Worm (Caenorhabditis elegans) whole organism, L4 larva: Measurements from ENCODE around the gene anp-1.
"Not testable (repeated sequence)": the region's sequence is repeated elsewhere in the genome, so short reads cannot be mapped to it uniquely, and the experiment has no call there.

Source experiments
- D1046.2 ChIP-seq: fragments of 200-800 bp; sonication (Bioruptor generic); IDR thresholded peaks from 2 replicates; pipeline ENCODE4 v1.3.6; 2022; ENCODE audit warnings: missing genetic modification characterization, missing compliant biosample characterization
- F37D6.2 ChIP-seq: sonication (generic microtip); optimal IDR thresholded peaks from 2 replicates; lab custom pipeline; 2016; ENCODE audit warnings: mild to moderate bottlenecking, missing genetic modification characterization, missing compliant biosample characterization
- T20F7.1 ChIP-seq: fragments of 200-800 bp; sonication (Bioruptor generic); optimal IDR thresholded peaks from 2 replicates; lab custom pipeline; 2018; ENCODE audit warnings: mild to moderate bottlenecking, missing genetic modification characterization, missing compliant biosample characterization
- T26A8.4 ChIP-seq: fragments of 200-800 bp; sonication (Bioruptor generic); IDR thresholded peaks from 2 replicates; pipeline ENCODE4 v1.3.6; 2022; ENCODE audit warnings: missing genetic modification characterization, missing compliant biosample characterization
- Y105C5A.15 ChIP-seq: fragments of 200-800 bp; sonication (Bioruptor generic); IDR thresholded peaks from 2 replicates; pipeline ENCODE4 v1.3.6; 2022; ENCODE audit warnings: missing genetic modification characterization, missing compliant biosample characterization
- ZK546.5 ChIP-seq, 2 experiments: sonication (generic microtip); optimal IDR thresholded peaks; 2 replicates each; lab custom pipeline; 2017; ENCODE audit warnings: missing biosample characterization in 2 of 2, missing genetic modification characterization in 2 of 2
- aha-1 ChIP-seq: fragments of 150-350 bp; peaks from one replicate; lab custom pipeline; 2014; ENCODE audit warnings: missing biosample characterization, missing genetic modification characterization
- ama-1 ChIP-seq: fragments of 150-350 bp; optimal IDR thresholded peaks from 2 replicates; lab custom pipeline; 2014; ENCODE audit warnings: inconsistent platforms, mixed read lengths
- ceh-20 ChIP-seq: fragments of 200-800 bp; sonication (Bioruptor generic); IDR thresholded peaks from 2 replicates; pipeline ENCODE4 v1.3.6; 2022; ENCODE audit warnings: missing genetic modification reagents, missing genetic modification characterization, missing compliant biosample characterization
- ceh-28 ChIP-seq: fragments of 150-350 bp; optimal IDR thresholded peaks from 2 replicates; lab custom pipeline; 2014; ENCODE audit warnings: missing biosample characterization, missing genetic modification reagents, missing genetic modification characterization
- ceh-62 ChIP-seq: sonication (generic microtip); optimal IDR thresholded peaks from 2 replicates; lab custom pipeline; 2017; ENCODE audit warnings: missing biosample characterization, missing genetic modification characterization
- ceh-82 ChIP-seq: sonication (generic microtip); optimal IDR thresholded peaks from 2 replicates; lab custom pipeline; 2017; ENCODE audit warnings: missing biosample characterization, missing genetic modification characterization
- cey-2 ChIP-seq: sonication (generic microtip); optimal IDR thresholded peaks from 3 replicates; lab custom pipeline; 2017; ENCODE audit warnings: missing genetic modification characterization, mild to moderate bottlenecking, missing compliant biosample characterization, antibody characterized with exemption, borderline replicate concordance; ENCODE audit not compliant: insufficient read depth
- dmd-6 ChIP-seq: fragments of 200-800 bp; sonication (Bioruptor generic); IDR thresholded peaks from 2 replicates; pipeline ENCODE4 v1.3.6; 2022; ENCODE audit warnings: missing genetic modification reagents, missing genetic modification characterization, missing compliant biosample characterization
- duxl-1 ChIP-seq: sonication (generic microtip); optimal IDR thresholded peaks from 2 replicates; lab custom pipeline; 2016; ENCODE audit warnings: mild to moderate bottlenecking, missing genetic modification characterization, moderate library complexity, missing compliant biosample characterization; ENCODE audit not compliant: poor library complexity
- dve-1 ChIP-seq: sonication (generic microtip); optimal IDR thresholded peaks from 2 replicates; lab custom pipeline; 2017; ENCODE audit warnings: antibody characterized with exemption, mild to moderate bottlenecking, missing genetic modification characterization, missing compliant biosample characterization; ENCODE audit not compliant: insufficient read depth
- egl-27 ChIP-seq: sonication (generic microtip); optimal IDR thresholded peaks from 3 replicates; lab custom pipeline; 2017; ENCODE audit warnings: missing biosample characterization, missing genetic modification reagents, missing genetic modification characterization
- fkh-10 ChIP-seq: fragments of 150-350 bp; optimal IDR thresholded peaks from 2 replicates; lab custom pipeline; 2014; ENCODE audit warnings: missing biosample characterization, missing genetic modification reagents, missing genetic modification characterization
- fos-1 ChIP-seq: fragments of 150-350 bp; optimal IDR thresholded peaks from 2 replicates; lab custom pipeline; 2014; ENCODE audit warnings: missing biosample characterization, missing genetic modification characterization
- hif-1 ChIP-seq, 2 experiments: sonication (generic microtip); optimal IDR thresholded peaks; 2 replicates each; lab custom pipeline; 2016 to 2017; ENCODE audit warnings: missing compliant biosample characterization in 2 of 2, missing genetic modification characterization in 2 of 2, missing genetic modification reagents in 2 of 2, missing genotype in 2 of 2, mild to moderate bottlenecking in 1 of 2
- hlh-30 ChIP-seq: sonication (generic microtip); optimal IDR thresholded peaks from 2 replicates; lab custom pipeline; 2017; ENCODE audit warnings: antibody characterized with exemption, mild to moderate bottlenecking, missing genetic modification characterization, missing compliant biosample characterization; ENCODE audit not compliant: insufficient read depth
- hmg-1.1 ChIP-seq: fragments of 200-800 bp; sonication (Bioruptor generic); IDR thresholded peaks from 2 replicates; pipeline ENCODE4 v1.3.6; 2022; ENCODE audit warnings: missing genetic modification reagents, missing genetic modification characterization, missing compliant biosample characterization
- lin-13 ChIP-seq: fragments of 150-350 bp; optimal IDR thresholded peaks from 2 replicates; lab custom pipeline; 2014; ENCODE audit warnings: missing biosample characterization, missing genetic modification reagents, missing genetic modification characterization
- madf-5 ChIP-seq, 2 experiments: fragments of 200-800 bp; sonication (Bioruptor generic); IDR thresholded peaks; 2 replicates each; pipeline ENCODE4 v1.3.6; 2022; ENCODE audit warnings: missing compliant biosample characterization in 2 of 2, missing genetic modification characterization in 2 of 2
- madf-9 ChIP-seq: fragments of 200-800 bp; sonication (Bioruptor generic); conservative IDR thresholded peaks from 2 replicates; pipeline ENCODE4 v1.3.6; 2022; ENCODE audit warnings: missing genetic modification reagents, missing genetic modification characterization, missing compliant biosample characterization
- mdt-29 ChIP-seq: fragments of 200-800 bp; sonication (Bioruptor generic); IDR thresholded peaks from 2 replicates; pipeline ENCODE4 v1.3.6; 2022; ENCODE audit warnings: missing genetic modification reagents, missing genetic modification characterization, missing compliant biosample characterization
- mes-2 ChIP-seq: sonication (generic microtip); optimal IDR thresholded peaks from 2 replicates; lab custom pipeline; 2016; ENCODE audit warnings: missing genotype, mild to moderate bottlenecking, missing genetic modification characterization, missing compliant biosample characterization; ENCODE audit not compliant: poor library complexity, severe bottlenecking
- mxl-2 ChIP-seq: fragments of 200-800 bp; sonication (Bioruptor generic); conservative IDR thresholded peaks from 2 replicates; pipeline ENCODE4 v1.3.6; 2022; ENCODE audit warnings: missing genetic modification reagents, missing genetic modification characterization, missing compliant biosample characterization
- nhr-111 ChIP-seq: fragments of 200-800 bp; sonication (Bioruptor generic); optimal IDR thresholded peaks from 2 replicates; lab custom pipeline; 2018; ENCODE audit warnings: mild to moderate bottlenecking, missing genetic modification characterization, missing compliant biosample characterization
- nhr-6 ChIP-seq: fragments of 150-350 bp; optimal IDR thresholded peaks from 2 replicates; lab custom pipeline; 2014; ENCODE audit warnings: missing biosample characterization, missing genetic modification characterization
- pha-4 ChIP-seq, 2 experiments: fragments of 150-350 bp in 1 of 2; fragments of 200-800 bp in 1 of 2; sonication (Bioruptor generic) in 1 of 2; IDR thresholded peaks in 1 of 2; optimal IDR thresholded peaks in 1 of 2; 2 replicates each; pipeline versions ENCODE4 v1.3.6 to Lab custom; 2014 to 2022; ENCODE audit warnings: missing genetic modification characterization in 2 of 2, missing genetic modification reagents in 2 of 2, missing biosample characterization in 1 of 2, missing compliant biosample characterization in 1 of 2
- php-3 ChIP-seq: fragments of 200-800 bp; sonication (Bioruptor generic); IDR thresholded peaks from 2 replicates; pipeline ENCODE4 v1.3.6; 2022; ENCODE audit warnings: missing genetic modification reagents, missing genetic modification characterization, missing compliant biosample characterization
- pqm-1 ChIP-seq: sonication (generic microtip); optimal IDR thresholded peaks from 2 replicates; lab custom pipeline; 2017; ENCODE audit warnings: missing biosample characterization, missing genetic modification characterization
- sdz-12 ChIP-seq: fragments of 200-800 bp; sonication (Bioruptor generic); optimal IDR thresholded peaks from 2 replicates; lab custom pipeline; 2018; ENCODE audit warnings: mild to moderate bottlenecking, missing genetic modification characterization, missing compliant biosample characterization
- set-16 ChIP-seq: fragments of 200-800 bp; sonication (Bioruptor generic); IDR thresholded peaks from 2 replicates; pipeline ENCODE4 v1.3.6; 2022; ENCODE audit warnings: missing genetic modification reagents, missing genetic modification characterization, missing compliant biosample characterization
- snpc-4 ChIP-seq: fragments of 150-350 bp; optimal IDR thresholded peaks from 2 replicates; lab custom pipeline; 2014; ENCODE audit warnings: missing biosample characterization, missing genetic modification characterization
- spr-1 ChIP-seq: sonication (generic microtip); optimal IDR thresholded peaks from 2 replicates; lab custom pipeline; 2016; ENCODE audit warnings: mild to moderate bottlenecking, missing genetic modification characterization, missing compliant biosample characterization
- spr-3 ChIP-seq: fragments of 200-800 bp; sonication (Bioruptor generic); optimal IDR thresholded peaks from 2 replicates; lab custom pipeline; 2018; ENCODE audit warnings: mild to moderate bottlenecking, missing genetic modification characterization, missing compliant biosample characterization
- tag-97 ChIP-seq: fragments of 200-800 bp; sonication (Bioruptor generic); IDR thresholded peaks from 2 replicates; pipeline ENCODE4 v1.3.6; 2022; ENCODE audit warnings: missing genetic modification characterization, missing compliant biosample characterization
- unc-39 ChIP-seq: sonication (generic microtip); optimal IDR thresholded peaks from 2 replicates; lab custom pipeline; 2017; ENCODE audit warnings: missing biosample characterization, missing genetic modification characterization
- zfp-2 ChIP-seq: sonication (generic microtip); optimal IDR thresholded peaks from 2 replicates; lab custom pipeline; 2016; ENCODE audit warnings: mild to moderate bottlenecking, missing genetic modification characterization, missing compliant biosample characterization
- zip-2 ChIP-seq: fragments of 150-350 bp; optimal IDR thresholded peaks from 2 replicates; lab custom pipeline; 2014; ENCODE audit warnings: missing biosample characterization, missing genetic modification characterization
- ztf-7 ChIP-seq: fragments of 150-350 bp; optimal IDR thresholded peaks from 2 replicates; lab custom pipeline; 2014; ENCODE audit warnings: missing biosample characterization, missing genetic modification characterization

The anp-1 gene

ce11 chrV:12854766-12855165, 4.5 kb upstream of the anp-1 start, which contains the start of gene C44H9.7 (continued):
- no peak for TF ChIP-seq lin-13 (GFP tag; lab: Kevin White, UChicago)
- no peak for TF ChIP-seq ceh-82 (tag; lab: Kevin White, UChicago)

- not testable (repeated sequence) for TF ChIP-seq ztf-7 (tag; lab: Kevin White, UChicago); T20F7.1; spr-3 (GFP tag; lab: Kevin White, UChicago)
- TF ChIP-seq, all 104 proteins: peak for 0; not testable (repeated sequence) for 104
These were observed 6.4 kb downstream of the anp-1 start, which contains the start of gene T07F10.5 for ce11 chrV:12865615-12866014. Gene T07F10.5 (plus strand): TSS chrV:12865915.

ce11 chrV:12867997-12868396, 8.8 kb downstream of the anp-1 start, which contains the start of gene nspg-1:
Gene nspg-1 (minus strand): TSS chrV:12868097.
- TF ChIP-seq pqm-1 (no peak), egl-27 (tag; lab: Kevin White, UChicago) (no peak), mxl-2 (GFP tag; lab: Robert Waterston, UW) (no peak), nhr-6 (peak; percentile 27), hif-1 (tag; optimal IDR thresholded peaks at IDR 0.05; lab: Kevin White, UChicago) (no peak), sdz-12 (GFP tag; lab: Kevin White, UChicago) (no peak), hlh-30 (tag; lab: Kevin White, UChicago) (no peak), set-16 (GFP tag; lab: Robert Waterston, UW) (no peak)
- TF ChIP-seq, all 104 proteins: peak for 1

ce11 chrV:12869948-12870347, 10.7 kb downstream of the anp-1 start, which contains the start of gene T07F10.3:
Gene T07F10.3 (minus strand): TSS chrV:12870045.
- TF ChIP-seq duxl-1 (peak; percentile 87), lin-13 (GFP tag; lab: Kevin White, UChicago) (no peak), aha-1 (tag; lab: Kevin White, UChicago) (no peak), snpc-4 (no peak), zip-2 (no peak), fos-1 (no peak), spr-1 (tag; lab: Kevin White, UChicago) (peak; percentile 69), ceh-28 (tag; lab: Kevin White, UChicago) (no peak), nhr-111 (GFP tag; lab: Kevin White, UChicago) (no peak), zfp-2 (tag; lab: Kevin White, UChicago) (no peak), Y105C5A.15 (GFP tag; lab: Robert Waterston, UW) (no peak), hlh-30 (tag; lab: Kevin White, UChicago) (no peak), T20F7.1 (peak; percentile 76), madf-5 (GFP tag; IDR thresholded peaks at IDR 0.05; lab: Robert Waterston, UW) (no peak; a peak in 1 of 4 replicates), mes-2 (tag; lab: Kevin White, UChicago) (peak; percentile 100), madf-9 (GFP tag; lab: Robert Waterston, UW) (peak; percentile 87), pha-4 (GFP tag; IDR thresholded peaks at IDR 0.05; lab: Robert Waterston, UW) (peak; percentile 59; the same call in 1 of the 2 replicates), pha-4 (tag; optimal IDR thresholded peaks at IDR 0.05; lab: Kevin White, UChicago) (no peak), fkh-10 (no peak), hif-1 (tag; optimal IDR thresholded peaks at IDR 0.05; lab: Kevin White, UChicago) (peak in 1 of 2 experiments; percentile 94), dve-1 (peak; percentile 77), egl-27 (tag; lab: Kevin White, UChicago) (no peak), php-3 (GFP tag; lab: Robert Waterston, UW) (0 out of 2 replicates have a peak, but pooled peaks have one; percentile 29), T26A8.4 (peak; percentile 80), mdt-29 (GFP tag; lab: Robert Waterston, UW) (peak; percentile 71), dmd-6 (GFP tag; lab: Robert Waterston, UW) (peak; percentile 86), D1046.2 (GFP tag; lab: Robert Waterston, UW) (0 out of 2 replicates have a peak, but pooled peaks have one; percentile 41), tag-97 (GFP tag; lab: Robert Waterston, UW) (peak; percentile 81; the same call in 1 of the 2 replicates), ZK546.5 (tag; optimal IDR thresholded peaks at IDR 0.05; lab: Kevin White, UChicago) (no peak), cey-2 (tag; lab: Kevin White, UChicago) (no peak), F37D6.2 (tag; lab: Kevin White, UChicago) (peak; percentile 47), ama-1 (lab: Kevin White, UChicago) (no peak), ceh-62 (tag; lab: Kevin White, UChicago) (no peak), unc-39 (tag; lab: Kevin White, UChicago) (no peak), hmg-1.1 (0 out of 2 replicates have a peak, but pooled peaks have one; percentile 34), ceh-20 (GFP tag; lab: Robert Waterston, UW) (peak; percentile 71)
